Fruit fly (Drosophila melanogaster): ENCODE data around the gene Ranbp21.

- TF ChIP-seq usp (GFP tag; optimal IDR thresholded peaks at IDR 0.05) (no peak), CG8478 (optimal IDR thresholded peaks at IDR 0.05) (no peak), psq (optimal IDR thresholded peaks at IDR 0.05) (no peak), Dll (optimal IDR thresholded peaks at IDR 0.05) (peak; percentile 81), pan (optimal IDR thresholded peaks at IDR 0.05) (no peak)
These were observed 20.7 kb downstream of the Ranbp21 start for dm6 chrX:19631365-19631832.
